Worm (Caenorhabditis elegans): ENCODE results near the gene slc-36.5.
A peak's percentile ranks its signal among the peaks of the same experiment; 100 is the strongest.

- TF ChIP-seq nhr-237 (tag; optimal IDR thresholded peaks at IDR 0.05) (no peak), ztf-11 (tag; optimal IDR thresholded peaks at IDR 0.05) (no peak), snpc-4 (tag; optimal IDR thresholded peaks at IDR 0.05) (no peak), blmp-1 (tag; optimal IDR thresholded peaks at IDR 0.05) (no peak), drap-1 (GFP tag; optimal IDR thresholded peaks at IDR 0.05) (no peak), ceh-43 (GFP tag; optimal IDR thresholded peaks at IDR 0.05) (no peak), unc-62 (GFP tag; optimal IDR thresholded peaks at IDR 0.05) (peak; percentile 91), nhr-12 (tag; optimal IDR thresholded peaks at IDR 0.05) (no peak), lsy-2 (tag; optimal IDR thresholded peaks at IDR 0.05) (no peak), mls-2 (tag; optimal IDR thresholded peaks at IDR 0.05) (no peak)
Observed at ce11 chrII:6835500-6835899, 41.4 kb downstream of the slc-36.5 start.
